Fruit fly (Drosophila melanogaster): ENCODE results near the gene CG42507.

DNA sequence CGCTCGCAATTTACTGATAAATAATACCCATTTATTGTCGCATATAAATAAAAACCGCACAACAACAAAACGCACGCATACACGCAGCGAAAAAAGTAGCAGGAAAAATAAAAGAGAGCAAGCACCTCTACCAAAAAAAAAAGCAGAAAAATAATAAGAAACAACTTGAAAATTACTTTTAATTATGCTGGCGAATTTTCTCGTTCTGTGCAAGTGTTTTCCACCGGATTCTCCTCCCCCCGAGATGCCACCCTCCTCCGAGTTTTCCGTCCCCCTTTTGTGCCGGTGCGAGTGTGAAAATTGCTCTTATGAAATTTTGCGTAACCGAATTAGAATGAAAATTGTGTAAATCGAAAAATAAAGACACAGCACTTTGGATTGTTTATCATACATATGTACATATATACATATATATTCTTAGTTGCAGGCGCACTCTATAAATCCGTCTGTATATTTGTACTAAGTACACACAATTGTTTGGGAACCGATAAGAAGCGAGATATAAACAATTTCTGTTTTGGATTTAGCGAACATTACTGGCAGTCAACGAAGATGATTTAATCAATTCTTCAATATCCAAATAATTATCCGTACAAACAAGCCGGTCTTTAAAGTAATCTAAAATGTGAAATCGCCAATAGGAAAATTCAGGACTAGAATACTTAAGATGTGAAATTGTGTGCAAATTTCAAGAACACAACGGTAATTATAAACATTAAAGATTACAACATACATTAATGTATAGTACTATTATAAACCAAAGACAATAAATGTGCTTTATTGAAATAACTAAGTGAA lies 33.3 kb upstream of the CG42507 start:
- no peak for TF ChIP-seq Pif1A (GFP tag; optimal IDR thresholded peaks at IDR 0.05)
- TF ChIP-seq CG34367 (tag; optimal IDR thresholded peaks at IDR 0.05): no peak

Measured in whole organism, pupa.